Worm (Caenorhabditis elegans): ENCODE data around the gene scl-10.

DNA sequence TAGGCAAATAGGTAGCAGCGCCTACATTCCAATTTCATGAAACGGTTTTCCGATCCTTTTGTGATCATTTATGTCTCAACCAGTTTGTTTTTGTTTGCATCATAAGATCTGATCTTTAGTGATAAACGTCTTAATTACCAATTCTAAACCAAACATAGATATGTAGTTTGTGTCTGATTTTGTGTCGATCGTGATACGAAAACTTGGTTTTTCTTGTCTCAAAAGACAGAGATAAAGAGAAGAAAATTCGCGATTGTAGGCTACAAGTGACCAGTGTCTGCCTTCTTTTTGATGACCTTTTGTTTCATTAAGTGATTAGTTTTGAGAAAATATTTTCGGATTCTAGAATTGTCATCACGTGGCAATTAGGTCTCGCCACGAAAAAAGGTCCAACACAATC is 31.9 kb downstream of the scl-10 start:
- TF ChIP-seq nhr-23 (tag; optimal IDR thresholded peaks at IDR 0.05) (no peak), nhr-25 (tag; optimal IDR thresholded peaks at IDR 0.05) (peak; percentile 66), ceh-82 (tag; optimal IDR thresholded peaks at IDR 0.05) (no peak), nhr-77 (tag; optimal IDR thresholded peaks at IDR 0.05) (no peak), nhr-6 (tag; optimal IDR thresholded peaks at IDR 0.05) (no peak), nhr-237 (tag; optimal IDR thresholded peaks at IDR 0.05) (no peak), skn-1 (tag; optimal IDR thresholded peaks at IDR 0.05) (no peak), lsy-2 (tag; optimal IDR thresholded peaks at IDR 0.05) (no peak), snpc-4 (tag; optimal IDR thresholded peaks at IDR 0.05) (no peak), nhr-12 (tag; optimal IDR thresholded peaks at IDR 0.05) (no peak), mdl-1 (tag; optimal IDR thresholded peaks at IDR 0.05) (no peak), unc-55 (GFP tag; optimal IDR thresholded peaks at IDR 0.05) (no peak), ama-1 (optimal IDR thresholded peaks at IDR 0.05) (no peak)

Data from whole organism, L2 larva.